Fruit fly (Drosophila melanogaster): ENCODE results near the gene alpha-Man-Ib.

Gene alpha-Man-Ib

DNA sequence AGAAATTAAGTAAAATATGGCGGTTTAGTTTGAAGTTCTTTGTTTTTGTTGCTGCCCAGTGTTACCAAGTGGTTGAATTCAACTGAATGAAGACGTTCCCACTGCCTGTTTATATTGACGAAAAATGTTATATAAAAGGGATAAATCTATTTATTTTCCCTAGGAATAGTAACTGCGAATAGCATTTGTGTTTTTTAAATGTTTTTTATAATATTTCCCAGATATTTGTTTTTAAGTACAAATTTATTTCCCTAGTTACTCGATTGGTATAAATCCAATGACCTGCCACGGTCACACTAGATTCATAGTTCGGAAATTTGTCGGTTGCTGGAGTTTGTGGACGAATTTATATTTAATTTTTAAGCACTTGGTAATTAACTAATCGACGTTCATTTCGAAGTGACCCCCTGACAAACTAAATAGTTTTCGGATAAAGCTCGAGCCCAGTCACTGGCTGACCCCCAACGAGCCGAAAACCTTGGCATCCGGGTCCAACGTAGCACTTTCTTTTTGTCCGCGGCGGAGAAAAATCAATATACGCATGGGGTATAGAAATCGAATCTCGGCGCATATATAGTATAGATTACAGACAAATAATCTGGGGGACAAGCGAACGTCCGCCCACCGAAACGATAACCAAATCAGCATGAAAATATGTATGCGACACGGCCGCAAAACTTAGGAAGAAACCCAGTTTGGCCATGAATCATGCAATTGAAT, 18.4 kb upstream of the alpha-Man-Ib start, which contains the start of the genes dgt6 and Vha100-1 (continued):
- TF ChIP-seq CG15696 (tag; optimal IDR thresholded peaks at IDR 0.05) = peak; percentile 34
- TF ChIP-seq CG11456 (GFP tag; IDR thresholded peaks at IDR 0.05) = no peak
- no peak for TF ChIP-seq CG15269 (tag; optimal IDR thresholded peaks at IDR 0.05)
- no peak for TF ChIP-seq tap (tag; optimal IDR thresholded peaks at IDR 0.05)
- no peak for TF ChIP-seq ind (GFP tag; optimal IDR thresholded peaks at IDR 0.05)
- TF ChIP-seq CG15011 (GFP tag; optimal IDR thresholded peaks at IDR 0.05) = no peak
- TF ChIP-seq pzg (GFP tag; optimal IDR thresholded peaks at IDR 0.05) = peak; percentile 77
- no peak for TF ChIP-seq pan (optimal IDR thresholded peaks at IDR 0.05)
- peak in 1 of 2 experiments; percentile 55 for TF ChIP-seq pan (GFP tag; optimal IDR thresholded peaks at IDR 0.05 in 1 of 2, IDR thresholded peaks at IDR 0.05 in 1 of 2)
- TF ChIP-seq CG8924 (tag; optimal IDR thresholded peaks at IDR 0.05) = no peak
- no peak for TF ChIP-seq gsb (GFP tag; IDR thresholded peaks at IDR 0.05)
- peak; percentile 87 for TF ChIP-seq ssp (GFP tag; IDR thresholded peaks at IDR 0.05)
- no peak for TF ChIP-seq Neu2 (GFP tag; optimal IDR thresholded peaks at IDR 0.05; ENCODE audit: borderline replicate concordance)
- TF ChIP-seq NK7.1 (GFP tag; optimal IDR thresholded peaks at IDR 0.05) = no peak
- no peak for TF ChIP-seq nerfin-2 (GFP tag; IDR thresholded peaks at IDR 0.05; ENCODE audit: partially characterized antibody)
- TF ChIP-seq row (GFP tag; IDR thresholded peaks at IDR 0.05) = peak; percentile 74
- TF ChIP-seq CG30020 (tag; optimal IDR thresholded peaks at IDR 0.05) = peak; percentile 70
- TF ChIP-seq Doc3 (GFP tag; IDR thresholded peaks at IDR 0.05; ENCODE audit: partially characterized antibody) = no peak
- TF ChIP-seq gem (tag; optimal IDR thresholded peaks at IDR 0.05) = no peak
- no peak for TF ChIP-seq CG10209 (GFP tag; optimal IDR thresholded peaks at IDR 0.05)
- TF ChIP-seq Meics (GFP tag; optimal IDR thresholded peaks at IDR 0.05) = peak; percentile 1
- TF ChIP-seq CG18599 (GFP tag; optimal IDR thresholded peaks at IDR 0.05) = no peak
- peak; percentile 82 for TF ChIP-seq stwl (tag; optimal IDR thresholded peaks at IDR 0.05)
- TF ChIP-seq stc (GFP tag; IDR thresholded peaks at IDR 0.05) = no peak
- TF ChIP-seq Atf6 (GFP tag; IDR thresholded peaks at IDR 0.05) = no peak
- peak; percentile 47 for TF ChIP-seq CG4424 (GFP tag; optimal IDR thresholded peaks at IDR 0.05)
- TF ChIP-seq dmrt99B (tag; optimal IDR thresholded peaks at IDR 0.05) = no peak
- TF ChIP-seq jigr1 (GFP tag; IDR thresholded peaks at IDR 0.05) = no peak
- peak; percentile 74 for TF ChIP-seq Dp (GFP tag; optimal IDR thresholded peaks at IDR 0.05)
- TF ChIP-seq Six4 (GFP tag; optimal IDR thresholded peaks at IDR 0.05) = no peak
- no peak for TF ChIP-seq CG30431 (GFP tag; optimal IDR thresholded peaks at IDR 0.05)
- no peak for TF ChIP-seq Nf-YC (tag; optimal IDR thresholded peaks at IDR 0.05)
- peak; percentile 24 for TF ChIP-seq Sin3A (optimal IDR thresholded peaks at IDR 0.05)
- TF ChIP-seq ase (GFP tag; IDR thresholded peaks at IDR 0.05) = no peak
- TF ChIP-seq CG11398 (GFP tag; optimal IDR thresholded peaks at IDR 0.05) = no peak
- TF ChIP-seq Mes4 (GFP tag; optimal IDR thresholded peaks at IDR 0.05) = no peak
- no peak for TF ChIP-seq CG43689 (GFP tag; IDR thresholded peaks at IDR 0.05)
- TF ChIP-seq onecut (GFP tag; IDR thresholded peaks at IDR 0.05) = peak; percentile 95
- TF ChIP-seq CG8944 (GFP tag; optimal IDR thresholded peaks at IDR 0.05) = peak; percentile 4
- TF ChIP-seq CG15073 (GFP tag; optimal IDR thresholded peaks at IDR 0.05) = no peak
- no peak for TF ChIP-seq CHES-1-like (GFP tag; optimal IDR thresholded peaks at IDR 0.05)
- peak; percentile 52; the same call in 1 of the 2 replicates for TF ChIP-seq vvl (GFP tag; IDR thresholded peaks at IDR 0.05)
- no peak for TF ChIP-seq CoRest (tag; optimal IDR thresholded peaks at IDR 0.05)
- TF ChIP-seq gsb-n (tag; optimal IDR thresholded peaks at IDR 0.05) = no peak
- TF ChIP-seq h (optimal IDR thresholded peaks at IDR 0.05) = no peak
- TF ChIP-seq slbo (GFP tag; IDR thresholded peaks at IDR 0.05) = no peak
- TF ChIP-seq Fer2 (tag; optimal IDR thresholded peaks at IDR 0.05) = no peak
- TF ChIP-seq Scr (GFP tag; IDR thresholded peaks at IDR 0.05; ENCODE audit: partially characterized antibody) = peak; percentile 27; the same call in 1 of the 2 replicates
- no peak for TF ChIP-seq zen (tag; optimal IDR thresholded peaks at IDR 0.05)
- TF ChIP-seq CkIIα-i1 (GFP tag; IDR thresholded peaks at IDR 0.05) = no peak
- no peak for TF ChIP-seq CG4730 (GFP tag; IDR thresholded peaks at IDR 0.05)
